Worm (Caenorhabditis elegans) whole organism, L3 larva: ENCODE measurements around the gene hlh-14.

Experiments
- R02D3.7 ChIP-seq: fragments of 150-350 bp; optimal IDR thresholded peaks from 2 replicates; lab custom pipeline; 2014; ENCODE audit warnings: missing biosample characterization, missing genetic modification characterization
- ceh-82 ChIP-seq: fragments of 150-350 bp; optimal IDR thresholded peaks from 2 replicates; lab custom pipeline; 2014; ENCODE audit warnings: missing biosample characterization, missing genetic modification characterization
- egl-27 ChIP-seq: sonication (generic microtip); optimal IDR thresholded peaks from 4 replicates; lab custom pipeline; 2017; ENCODE audit warnings: missing biosample characterization, missing genetic modification reagents, missing genetic modification characterization
- fkh-10 ChIP-seq: sonication (generic microtip); optimal IDR thresholded peaks from 2 replicates; lab custom pipeline; 2017; ENCODE audit warnings: missing biosample characterization, missing genetic modification reagents, missing genetic modification characterization
- fos-1 ChIP-seq: fragments of 150-350 bp; optimal IDR thresholded peaks from 2 replicates; lab custom pipeline; 2014; ENCODE audit warnings: missing biosample characterization, missing genetic modification characterization
- nhr-237 ChIP-seq: fragments of 150-350 bp; optimal IDR thresholded peaks from 2 replicates; lab custom pipeline; 2014; ENCODE audit warnings: missing biosample characterization, missing genetic modification characterization
- nhr-25 ChIP-seq: sonication (generic microtip); optimal IDR thresholded peaks from 2 replicates; lab custom pipeline; 2017; ENCODE audit warnings: missing biosample characterization, missing genetic modification characterization
- nhr-28 ChIP-seq: fragments of 150-350 bp; optimal IDR thresholded peaks from 2 replicates; lab custom pipeline; 2014; ENCODE audit warnings: missing biosample characterization, missing genetic modification characterization
- pqm-1 ChIP-seq: fragments of 150-350 bp; optimal IDR thresholded peaks from 2 replicates; lab custom pipeline; 2017; ENCODE audit warnings: missing biosample characterization, missing genetic modification characterization, inconsistent platforms
- snpc-4 ChIP-seq: fragments of 150-350 bp; optimal IDR thresholded peaks from 2 replicates; lab custom pipeline; 2014; ENCODE audit warnings: missing biosample characterization, missing genetic modification characterization
- unc-62 ChIP-seq: fragments of 150-350 bp; sonication (generic microtip); optimal IDR thresholded peaks from 4 replicates; lab custom pipeline; 2014; ENCODE audit warnings: missing biosample characterization, missing genetic modification reagents, missing genetic modification characterization
- zag-1 ChIP-seq: fragments of 150-350 bp; optimal IDR thresholded peaks from 2 replicates; lab custom pipeline; 2014; ENCODE audit warnings: missing biosample characterization, missing genetic modification characterization
- ztf-11 ChIP-seq: fragments of 150-350 bp; optimal IDR thresholded peaks from 2 replicates; lab custom pipeline; 2014; ENCODE audit warnings: missing biosample characterization, missing genetic modification characterization
- ztf-4 ChIP-seq: fragments of 150-350 bp; optimal IDR thresholded peaks from 2 replicates; lab custom pipeline; 2014; ENCODE audit warnings: missing biosample characterization, missing genetic modification characterization

DNA sequence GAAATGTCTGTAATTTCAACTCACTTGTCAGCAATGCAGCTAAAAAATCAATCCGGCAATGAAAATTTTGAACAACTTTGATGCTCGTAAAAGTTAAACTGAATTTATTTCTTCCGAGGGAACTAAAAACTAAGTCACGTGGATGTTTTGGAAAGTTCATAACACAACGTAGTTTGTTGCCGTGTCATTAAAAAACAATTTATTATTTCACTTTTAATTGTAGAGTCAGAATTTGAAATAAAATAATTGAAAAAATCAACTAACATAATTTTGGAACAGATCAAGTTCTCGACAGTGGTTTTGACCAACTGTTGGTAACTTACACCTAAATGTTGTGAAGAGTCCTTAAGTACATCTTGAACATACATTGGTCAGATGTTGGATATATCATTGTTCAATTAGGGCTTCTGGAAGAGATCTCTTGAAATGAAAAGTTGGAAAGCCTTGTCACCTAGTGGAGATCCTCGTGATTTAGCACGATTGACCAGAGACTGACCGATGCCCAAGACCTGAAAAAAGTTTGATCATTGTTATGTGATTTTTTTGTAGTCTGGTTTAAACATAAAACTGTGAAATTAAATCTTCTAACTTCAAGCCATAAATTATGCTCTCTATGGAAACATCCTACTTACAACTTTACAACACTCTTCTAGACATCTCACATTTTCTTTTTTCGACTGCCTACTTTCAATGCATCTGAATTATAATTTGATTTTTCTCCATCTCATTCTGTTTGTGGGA lies 8.2 kb downstream of the hlh-14 start, which contains the start of the genes C18A3.7 and C18A3.11:
- TF ChIP-seq R02D3.7 (tag; lab: Kevin White, UChicago), result no peak
- no peak for TF ChIP-seq nhr-237
- no peak for TF ChIP-seq nhr-28 (tag; lab: Kevin White, UChicago)
- TF ChIP-seq egl-27 (tag; lab: Kevin White, UChicago), result no peak
- TF ChIP-seq snpc-4 (tag; lab: Kevin White, UChicago), result no peak
- no peak for TF ChIP-seq zag-1
- no peak for TF ChIP-seq ztf-4 (tag; lab: Kevin White, UChicago)
- TF ChIP-seq fos-1 (tag; lab: Kevin White, UChicago), result no peak
- TF ChIP-seq fkh-10 (GFP tag; lab: Kevin White, UChicago), result no peak
- no peak for TF ChIP-seq pqm-1 (tag; lab: Kevin White, UChicago)
- TF ChIP-seq nhr-25, result no peak
- no peak for TF ChIP-seq ztf-11 (tag; lab: Kevin White, UChicago)
- no peak for TF ChIP-seq unc-62 (GFP tag; lab: Kevin White, UChicago)
- no peak for TF ChIP-seq ceh-82 (tag; lab: Kevin White, UChicago)
